Fruit fly (Drosophila melanogaster): ENCODE measurements around the gene CG6980.

dm6 chr3R:24790036-24790435 is 17.4 kb upstream of the CG6980 start, which contains the start of gene CG13634:
- TF ChIP-seq psq (optimal IDR thresholded peaks at IDR 0.05), result no peak
- TF ChIP-seq usp (GFP tag; optimal IDR thresholded peaks at IDR 0.05), result no peak
- TF ChIP-seq CG8478 (optimal IDR thresholded peaks at IDR 0.05), result no peak
- TF ChIP-seq EcR (GFP tag; optimal IDR thresholded peaks at IDR 0.05), result no peak
- no peak for TF ChIP-seq pan (optimal IDR thresholded peaks at IDR 0.05)
- no peak for TF ChIP-seq Dll (optimal IDR thresholded peaks at IDR 0.05)

Data from whole organism.